Fruit fly (Drosophila melanogaster) whole organism, embryonic: ENCODE data around the gene Baldspot.

Source experiments
- Aef1 ChIP-seq: fragments of 200-800 bp; sonication (Bioruptor generic); IDR thresholded peaks from 3 replicates; pipeline ENCODE4 v1.3.6; 2022; ENCODE audit warnings: missing biosample characterization, missing genetic modification characterization
- B-H1 ChIP-seq: fragments of 200-800 bp; sonication (Bioruptor generic); IDR thresholded peaks from 3 replicates; pipeline ENCODE4 v1.3.6; 2022; ENCODE audit warnings: missing biosample characterization, missing genetic modification characterization
- BEAF-32 ChIP-seq: fragments of 200-800 bp; sonication (Bioruptor generic); optimal IDR thresholded peaks from 3 replicates; lab custom pipeline; 2017; ENCODE audit warnings: missing biosample characterization, missing genetic modification characterization, mild to moderate bottlenecking, moderate library complexity, missing genetic modification reagents
- CG11723 ChIP-seq: fragments of 200-800 bp; sonication (Bioruptor generic); optimal IDR thresholded peaks from 2 replicates; lab custom pipeline; 2017; ENCODE audit warnings: missing biosample characterization, mild to moderate bottlenecking, missing genetic modification characterization
- CG12659 ChIP-seq: fragments of 200-800 bp; sonication (Bioruptor generic); optimal IDR thresholded peaks from 3 replicates; lab custom pipeline; 2017; ENCODE audit warnings: mild to moderate bottlenecking, missing biosample characterization, missing genetic modification reagents, missing genetic modification characterization
- CG12942 ChIP-seq: fragments of 200-800 bp; sonication (Bioruptor generic); optimal IDR thresholded peaks from 3 replicates; lab custom pipeline; 2016; ENCODE audit warnings: missing biosample characterization, missing genetic modification characterization
- CG13123 ChIP-seq: fragments of 200-800 bp; sonication (Bioruptor generic); optimal IDR thresholded peaks from 2 replicates; lab custom pipeline; 2016; ENCODE audit warnings: missing biosample characterization, missing genetic modification characterization
- CG13424 ChIP-seq: fragments of 200-800 bp; sonication (Bioruptor generic); optimal IDR thresholded peaks from 2 replicates; lab custom pipeline; 2019; ENCODE audit warnings: missing biosample characterization, mild to moderate bottlenecking, missing genetic modification characterization, moderate library complexity
- CG1529 ChIP-seq: fragments of 200-800 bp; sonication (Bioruptor generic); optimal IDR thresholded peaks from 3 replicates; lab custom pipeline; 2018; ENCODE audit warnings: missing biosample characterization, missing genetic modification characterization
- CG17568 ChIP-seq: fragments of 200-800 bp; sonication (Bioruptor generic); optimal IDR thresholded peaks from 2 replicates; lab custom pipeline; 2018; ENCODE audit warnings: missing biosample characterization, mild to moderate bottlenecking, missing genetic modification characterization, moderate library complexity
- CG18262 ChIP-seq: fragments of 200-800 bp; optimal IDR thresholded peaks from 3 replicates; lab custom pipeline; 2019; ENCODE audit warnings: missing biosample characterization, mild to moderate bottlenecking, missing genetic modification characterization, moderate library complexity
- CG2120 ChIP-seq: fragments of 200-800 bp; sonication (Bioruptor generic); optimal IDR thresholded peaks from 3 replicates; lab custom pipeline; 2016; ENCODE audit warnings: missing biosample characterization, missing genetic modification characterization
- CG30403 ChIP-seq: fragments of 200-800 bp; sonication (Bioruptor generic); optimal IDR thresholded peaks from 3 replicates; lab custom pipeline; 2016; ENCODE audit warnings: missing biosample characterization, missing genetic modification characterization
- CG3281 ChIP-seq: fragments of 200-800 bp; sonication (Bioruptor generic); optimal IDR thresholded peaks from 3 replicates; lab custom pipeline; 2017; ENCODE audit warnings: missing biosample characterization, mild to moderate bottlenecking, missing genetic modification characterization
- CG3838 ChIP-seq: fragments of 200-800 bp; sonication (Bioruptor generic); optimal IDR thresholded peaks from 3 replicates; lab custom pipeline; 2016; ENCODE audit warnings: missing biosample characterization, missing genetic modification characterization
- CG6272 ChIP-seq: fragments of 200-800 bp; sonication (Bioruptor generic); IDR thresholded peaks from 2 replicates; pipeline ENCODE4 v1.3.6; 2022; ENCODE audit warnings: missing biosample characterization, missing genetic modification characterization
- CG6654 ChIP-seq: fragments of 200-800 bp; sonication (Bioruptor generic); optimal IDR thresholded peaks from 2 replicates; lab custom pipeline; 2017; ENCODE audit warnings: missing biosample characterization, mild to moderate bottlenecking, missing genetic modification characterization
- CG7271 ChIP-seq: fragments of 200-800 bp; sonication (Bioruptor generic); optimal IDR thresholded peaks from 2 replicates; lab custom pipeline; 2018; ENCODE audit warnings: missing biosample characterization, mild to moderate bottlenecking, missing genetic modification characterization, moderate library complexity
- CG8089 ChIP-seq: fragments of 200-800 bp; sonication (Bioruptor generic); optimal IDR thresholded peaks from 3 replicates; lab custom pipeline; 2016; ENCODE audit warnings: missing biosample characterization, missing genetic modification characterization
- CG8290 ChIP-seq, 3 experiments: fragments of 200-800 bp; sonication (Bioruptor generic); optimal IDR thresholded peaks; 2 replicates each; lab custom pipeline; 2016 to 2019; ENCODE audit warnings: missing biosample characterization in 3 of 3, missing genetic modification characterization in 3 of 3, mild to moderate bottlenecking in 2 of 3, moderate library complexity in 1 of 3
- CG8765 ChIP-seq: fragments of 200-800 bp; sonication (Bioruptor generic); IDR thresholded peaks from 2 replicates; pipeline ENCODE4 v1.3.6; 2022; ENCODE audit warnings: missing biosample characterization, missing genetic modification characterization
- CG9215 ChIP-seq: fragments of 200-800 bp; sonication (Bioruptor generic); IDR thresholded peaks from 2 replicates; pipeline ENCODE4 v1.3.6; 2022; ENCODE audit warnings: missing biosample characterization, missing genetic modification characterization
- CG9727 ChIP-seq: fragments of 200-800 bp; sonication (Bioruptor generic); optimal IDR thresholded peaks from 3 replicates; lab custom pipeline; 2017; ENCODE audit warnings: missing biosample characterization, mild to moderate bottlenecking, missing genetic modification characterization
- CG9817 ChIP-seq: fragments of 200-800 bp; sonication (Bioruptor generic); optimal IDR thresholded peaks from 2 replicates; lab custom pipeline; 2018; ENCODE audit warnings: missing biosample characterization, mild to moderate bottlenecking, missing genetic modification characterization, moderate library complexity
- CG9932 ChIP-seq: fragments of 200-800 bp; sonication (Bioruptor generic); IDR thresholded peaks from 2 replicates; pipeline ENCODE4 v1.3.6; 2022; ENCODE audit warnings: missing biosample characterization, missing genetic modification characterization
- CoRest ChIP-seq: fragments of 200-800 bp; sonication (Bioruptor generic); optimal IDR thresholded peaks from 3 replicates; lab custom pipeline; 2018; ENCODE audit warnings: missing biosample characterization, mild to moderate bottlenecking, missing genetic modification characterization, moderate library complexity
- Ets65A ChIP-seq: fragments of 200-800 bp; sonication (Bioruptor generic); peaks from one replicate; lab custom pipeline; 2016; ENCODE audit warnings: missing biosample characterization, missing genetic modification characterization
- Gug ChIP-seq: fragments of 200-800 bp; sonication (Bioruptor generic); IDR thresholded peaks from 4 replicates; pipeline ENCODE4 v1.3.6; 2022; ENCODE audit warnings: missing biosample characterization, missing genetic modification characterization
- HLHmδ ChIP-seq: fragments of 200-800 bp; sonication (Bioruptor generic); optimal IDR thresholded peaks from 2 replicates; lab custom pipeline; 2018; ENCODE audit warnings: missing biosample characterization, mild to moderate bottlenecking, missing genetic modification characterization, moderate library complexity
- Hmx ChIP-seq: fragments of 200-800 bp; sonication (Bioruptor generic); optimal IDR thresholded peaks from 2 replicates; lab custom pipeline; 2016; ENCODE audit warnings: missing biosample characterization, missing genetic modification characterization
- MESR4 ChIP-seq: fragments of 200-800 bp; sonication (Bioruptor generic); optimal IDR thresholded peaks from 2 replicates; lab custom pipeline; 2018; ENCODE audit warnings: missing biosample characterization, mild to moderate bottlenecking, missing genetic modification characterization, moderate library complexity
- Nf-YB ChIP-seq: fragments of 200-800 bp; sonication (Bioruptor generic); optimal IDR thresholded peaks from 3 replicates; lab custom pipeline; 2019; ENCODE audit warnings: missing biosample characterization, mild to moderate bottlenecking, missing genetic modification characterization, moderate library complexity
- Nf-YC ChIP-seq: fragments of 200-800 bp; optimal IDR thresholded peaks from 3 replicates; lab custom pipeline; 2019; ENCODE audit warnings: missing biosample characterization, mild to moderate bottlenecking, missing genetic modification characterization, moderate library complexity
- Ptx1 ChIP-seq: fragments of 200-800 bp; sonication (Bioruptor generic); IDR thresholded peaks from 2 replicates; pipeline ENCODE4 v1.3.6; 2022; ENCODE audit warnings: missing biosample characterization, missing genetic modification characterization
- az2 ChIP-seq: fragments of 200-800 bp; sonication (Bioruptor generic); optimal IDR thresholded peaks from 3 replicates; lab custom pipeline; 2016; ENCODE audit warnings: missing biosample characterization, missing genetic modification characterization
- bbx ChIP-seq: fragments of 200-800 bp; sonication (Bioruptor generic); IDR thresholded peaks from 2 replicates; pipeline ENCODE4 v1.3.6; 2022; ENCODE audit warnings: missing biosample characterization, missing genetic modification characterization; ENCODE audit not compliant: partially characterized antibody
- caup ChIP-seq: fragments of 200-800 bp; sonication (Bioruptor generic); optimal IDR thresholded peaks from 3 replicates; lab custom pipeline; 2017; ENCODE audit warnings: missing biosample characterization, mild to moderate bottlenecking, missing genetic modification characterization, moderate library complexity; ENCODE audit not compliant: severe bottlenecking
- croc ChIP-seq: fragments of 200-800 bp; sonication (Bioruptor generic); conservative IDR thresholded peaks from 3 replicates; pipeline ENCODE4 v1.3.6; 2022; ENCODE audit warnings: missing biosample characterization, missing genetic modification characterization
- dmrt99B ChIP-seq: fragments of 200-800 bp; sonication (Bioruptor generic); optimal IDR thresholded peaks from 2 replicates; lab custom pipeline; 2018; ENCODE audit warnings: missing biosample characterization, mild to moderate bottlenecking, missing genetic modification characterization, moderate library complexity
- fd96Cb ChIP-seq: fragments of 200-800 bp; sonication (Bioruptor generic); optimal IDR thresholded peaks from 2 replicates; lab custom pipeline; 2018; ENCODE audit warnings: missing biosample characterization, mild to moderate bottlenecking, missing genetic modification characterization, moderate library complexity
- gsb-n ChIP-seq: fragments of 200-800 bp; sonication (Bioruptor generic); optimal IDR thresholded peaks from 3 replicates; lab custom pipeline; 2018; ENCODE audit warnings: missing biosample characterization, mild to moderate bottlenecking, missing genetic modification characterization
- lilli ChIP-seq: fragments of 200-800 bp; sonication (Bioruptor generic); optimal IDR thresholded peaks from 3 replicates; lab custom pipeline; 2016; ENCODE audit warnings: missing biosample characterization, missing genetic modification characterization
- maf-S ChIP-seq: fragments of 200-800 bp; sonication (Bioruptor generic); optimal IDR thresholded peaks from 2 replicates; lab custom pipeline; 2016; ENCODE audit warnings: missing biosample characterization, missing genetic modification characterization
- nom ChIP-seq: fragments of 200-800 bp; sonication (Bioruptor generic); optimal IDR thresholded peaks from 2 replicates; lab custom pipeline; 2017; ENCODE audit warnings: missing biosample characterization, missing genetic modification characterization, mild to moderate bottlenecking, moderate library complexity, missing genetic modification reagents
- oc ChIP-seq: fragments of 200-800 bp; sonication (Bioruptor generic); optimal IDR thresholded peaks from 2 replicates; lab custom pipeline; 2018; ENCODE audit warnings: missing biosample characterization, mild to moderate bottlenecking, missing genetic modification characterization, moderate library complexity
- onecut ChIP-seq: fragments of 200-800 bp; sonication (Bioruptor generic); IDR thresholded peaks from 2 replicates; pipeline ENCODE4 v1.3.6; 2022; ENCODE audit warnings: missing biosample characterization, missing genetic modification characterization
- prd ChIP-seq, 3 experiments: fragments of >200 bp in 2 of 3; fragments of 200-800 bp in 1 of 3; sonication (Bioruptor generic) in 1 of 3; optimal IDR thresholded peaks in 2 of 3; IDR thresholded peaks in 1 of 3; 2 replicates in 2 of 3; 3 replicates in 1 of 3; pipeline versions ENCODE4 v1.3.6 to Lab custom; 2017 to 2022; ENCODE audit warnings: missing biosample characterization in 1 of 3, missing genetic modification characterization in 1 of 3
- sc ChIP-seq, 3 experiments: fragments of >200 bp in 2 of 3; fragments of 200-800 bp in 1 of 3; sonication (Bioruptor generic) in 1 of 3; optimal IDR thresholded peaks; 2 replicates in 2 of 3; 3 replicates in 1 of 3; lab custom pipeline; 2017; ENCODE audit warnings: mild to moderate bottlenecking in 1 of 3, missing biosample characterization in 1 of 3, missing genetic modification characterization in 1 of 3, missing genetic modification reagents in 1 of 3
- tgo ChIP-seq: fragments of 200-800 bp; sonication (Bioruptor generic); IDR thresholded peaks from 3 replicates; pipeline ENCODE4 v1.3.6; 2022; ENCODE audit warnings: missing biosample characterization, missing genetic modification characterization

Baldspot gene

DNA sequence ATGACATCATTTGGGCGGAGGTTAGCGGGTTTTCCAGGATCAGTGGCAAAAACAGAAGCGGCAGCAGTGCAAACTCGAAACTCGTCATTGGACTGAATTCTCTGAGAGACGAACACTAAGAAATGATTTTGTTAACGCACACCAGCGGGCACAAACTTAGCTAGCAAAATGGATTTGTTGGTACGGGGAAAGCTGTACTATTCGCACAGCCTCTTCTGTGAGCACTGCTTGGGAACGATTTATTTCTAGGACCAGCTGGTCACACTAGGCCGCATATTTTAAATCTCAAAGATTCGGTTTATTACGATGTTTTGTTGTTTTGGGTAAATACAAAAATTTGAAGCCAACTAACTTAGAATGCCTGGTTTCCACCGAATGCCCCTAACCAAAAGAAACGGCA is 52.3 kb downstream of the Baldspot start, which contains the start of gene CG4098 (continued):
- TF ChIP-seq CG1529 (GFP tag; lab: Kevin White, UChicago) (no peak), Ets65A (GFP tag; lab: Kevin White, UChicago) (no peak), Aef1 (peak; percentile 58), CG6654 (no peak), CG6272 (GFP tag; lab: Robert Waterston, UW) (peak; percentile 31; the same call in 1 of the 2 replicates), CG12659 (GFP tag; lab: Kevin White, UChicago) (peak; percentile 70), CG2120 (GFP tag; lab: Kevin White, UChicago) (peak; percentile 84), Nf-YB (GFP tag; lab: Kevin White, UChicago) (no peak), HLHmδ (no peak), Gug (GFP tag; lab: Robert Waterston, UW) (peak; percentile 91), croc (no peak), CoRest (tag; lab: Kevin White, UChicago) (peak; percentile 38), CG3281 (GFP tag; lab: Kevin White, UChicago) (peak; percentile 27), sc (optimal IDR thresholded peaks at IDR 0.05; lab: Kevin White, UChicago) (no peak), sc (GFP tag; optimal IDR thresholded peaks at IDR 0.05; lab: Kevin White, UChicago) (no peak), CG13424 (tag; lab: Kevin White, UChicago) (peak; percentile 59), dmrt99B (tag; lab: Kevin White, UChicago) (peak; percentile 31), CG12942 (GFP tag; lab: Kevin White, UChicago) (peak; percentile 52), CG9727 (GFP tag; lab: Kevin White, UChicago) (peak; percentile 8), CG11723 (GFP tag; lab: Kevin White, UChicago) (no peak), nom (GFP tag; lab: Kevin White, UChicago) (peak; percentile 59), CG17568 (no peak), CG18262 (tag; lab: Kevin White, UChicago) (peak; percentile 25), oc (tag; lab: Kevin White, UChicago) (no peak), onecut (GFP tag; lab: Robert Waterston, UW) (peak; percentile 56), Nf-YC (tag; lab: Kevin White, UChicago) (peak; percentile 14), CG8089 (GFP tag; lab: Kevin White, UChicago) (no peak), caup (GFP tag; lab: Kevin White, UChicago) (peak; percentile 55), CG9817 (peak; percentile 55), CG9215 (GFP tag; lab: Robert Waterston, UW) (peak; percentile 47; the same call in 1 of the 2 replicates), CG3838 (GFP tag; lab: Kevin White, UChicago) (no peak), CG8290 (GFP tag; optimal IDR thresholded peaks at IDR 0.05; lab: Kevin White, UChicago) (no peak), CG8290 (tag; optimal IDR thresholded peaks at IDR 0.05; lab: Kevin White, UChicago) (peak in 1 of 2 experiments; percentile 95), B-H1 (GFP tag; lab: Robert Waterston, UW) (peak; percentile 24; the same call in 2 of the 3 replicates), BEAF-32 (GFP tag; lab: Kevin White, UChicago) (peak; percentile 48), CG9932 (GFP tag; lab: Robert Waterston, UW) (peak; percentile 88), CG30403 (GFP tag; lab: Kevin White, UChicago) (peak; percentile 64), fd96Cb (tag; lab: Kevin White, UChicago) (peak; percentile 17), Hmx (no peak), CG7271 (no peak), gsb-n (tag; lab: Kevin White, UChicago) (no peak), prd (optimal IDR thresholded peaks at IDR 0.05; lab: Kevin White, UChicago) (no peak), prd (GFP tag; IDR thresholded peaks at IDR 0.05; lab: Robert Waterston, UW) (peak; percentile 77), tgo (GFP tag; lab: Robert Waterston, UW) (peak; percentile 69), Ptx1 (GFP tag; lab: Robert Waterston, UW) (peak; percentile 79), az2 (GFP tag; lab: Kevin White, UChicago) (peak; percentile 61), maf-S (peak; percentile 19), bbx (GFP tag; lab: Robert Waterston, UW) (peak; percentile 23; the same call in 1 of the 2 replicates), CG8765 (GFP tag; lab: Robert Waterston, UW) (no peak), lilli (GFP tag; lab: Kevin White, UChicago) (peak; percentile 84), CG13123 (GFP tag; lab: Kevin White, UChicago) (peak; percentile 25), MESR4 (peak; percentile 33)
